Worm (Caenorhabditis elegans): ENCODE results near the gene Y37E11AL.12.

DNA sequence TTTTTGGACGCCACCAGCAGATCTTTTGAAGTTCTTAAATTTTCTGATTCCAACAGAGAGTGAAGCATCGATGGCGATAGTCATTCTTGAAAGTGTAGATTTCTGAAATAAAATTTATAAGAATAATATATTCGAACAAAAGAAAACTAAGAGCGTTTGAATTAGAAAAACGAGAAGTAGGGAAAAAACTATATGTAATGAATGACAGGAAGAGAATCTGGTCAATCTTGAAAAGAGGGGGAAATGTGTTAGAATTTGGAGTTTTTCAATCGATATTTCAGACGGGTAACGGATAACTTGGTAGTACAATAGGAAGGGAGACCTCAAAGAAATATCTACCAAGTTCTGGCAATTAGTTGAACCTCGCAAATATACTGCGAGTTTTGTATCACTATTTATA lies 1.2 kb downstream of the Y37E11AL.12 start, which contains the start of gene Y37E11AL.9:
- TF ChIP-seq him-1 (tag; optimal IDR thresholded peaks at IDR 0.05) (no peak), dao-5 (tag; optimal IDR thresholded peaks at IDR 0.05) (no peak)
